Fruit fly (Drosophila melanogaster) whole organism, embryonic: ENCODE data around the gene SMC3.

Experiments
- ATbp ChIP-seq: fragments of 200-800 bp; sonication (Bioruptor generic); optimal IDR thresholded peaks from 2 replicates; lab custom pipeline; 2017; ENCODE audit warnings: missing biosample characterization, mild to moderate bottlenecking, missing genetic modification characterization, missing genetic modification reagents
- Adf1 ChIP-seq: fragments of 200-800 bp; sonication (Bioruptor generic); IDR thresholded peaks from 2 replicates; pipeline ENCODE4 v1.3.6; 2022; ENCODE audit warnings: missing biosample characterization, missing genetic modification characterization
- Aef1 ChIP-seq: fragments of 200-800 bp; sonication (Bioruptor generic); IDR thresholded peaks from 3 replicates; pipeline ENCODE4 v1.3.6; 2022; ENCODE audit warnings: missing biosample characterization, missing genetic modification characterization
- CG10321 ChIP-seq: fragments of 200-800 bp; sonication (Bioruptor generic); IDR thresholded peaks from 2 replicates; pipeline ENCODE4 v1.3.6; 2022; ENCODE audit warnings: missing biosample characterization, missing genetic modification characterization
- CG10543 ChIP-seq: fragments of 200-800 bp; sonication (Bioruptor generic); optimal IDR thresholded peaks from 3 replicates; lab custom pipeline; 2017; ENCODE audit warnings: missing biosample characterization, mild to moderate bottlenecking, missing genetic modification characterization, moderate library complexity
- CG11085 ChIP-seq: fragments of 200-800 bp; sonication (Bioruptor generic); IDR thresholded peaks from 2 replicates; pipeline ENCODE4 v1.3.6; 2022; ENCODE audit warnings: missing biosample characterization, missing genetic modification characterization
- CG1233 ChIP-seq: fragments of 200-800 bp; sonication (Bioruptor generic); optimal IDR thresholded peaks from 4 replicates; lab custom pipeline; 2018; ENCODE audit warnings: missing biosample characterization, mild to moderate bottlenecking, missing genetic modification characterization
- CG13624 ChIP-seq: fragments of 200-800 bp; sonication (Bioruptor generic); optimal IDR thresholded peaks from 2 replicates; lab custom pipeline; 2016; ENCODE audit warnings: missing biosample characterization, missing genetic modification characterization
- CG15601 ChIP-seq: fragments of 200-800 bp; sonication (Bioruptor generic); optimal IDR thresholded peaks from 3 replicates; lab custom pipeline; 2019; ENCODE audit warnings: missing biosample characterization, mild to moderate bottlenecking, missing genetic modification characterization, moderate library complexity
- CG15696 ChIP-seq: fragments of 200-800 bp; sonication (Bioruptor generic); optimal IDR thresholded peaks from 2 replicates; lab custom pipeline; 2019; ENCODE audit warnings: missing biosample characterization, mild to moderate bottlenecking, missing genetic modification characterization, moderate library complexity
- CG1832 ChIP-seq: fragments of 200-800 bp; sonication (Bioruptor generic); optimal IDR thresholded peaks from 2 replicates; lab custom pipeline; 2017; ENCODE audit warnings: missing biosample characterization, mild to moderate bottlenecking, missing genetic modification characterization, inconsistent platforms
- CG18764 ChIP-seq: fragments of 200-800 bp; sonication (Bioruptor generic); optimal IDR thresholded peaks from 3 replicates; lab custom pipeline; 2016; ENCODE audit warnings: missing biosample characterization, missing genetic modification characterization
- CG2120 ChIP-seq: fragments of 200-800 bp; sonication (Bioruptor generic); optimal IDR thresholded peaks from 3 replicates; lab custom pipeline; 2016; ENCODE audit warnings: missing biosample characterization, missing genetic modification characterization
- CG2202 ChIP-seq: fragments of 200-800 bp; sonication (Bioruptor generic); optimal IDR thresholded peaks from 2 replicates; lab custom pipeline; 2018; ENCODE audit warnings: missing biosample characterization, mild to moderate bottlenecking, missing genetic modification characterization
- CG33557 ChIP-seq: fragments of 200-800 bp; sonication (Bioruptor generic); optimal IDR thresholded peaks from 2 replicates; lab custom pipeline; 2019; ENCODE audit warnings: missing biosample characterization, mild to moderate bottlenecking, missing genetic modification characterization, moderate library complexity
- CG34224 ChIP-seq: fragments of 200-800 bp; sonication (Bioruptor generic); IDR thresholded peaks from 3 replicates; pipeline ENCODE4 v1.3.6; 2022; ENCODE audit warnings: missing biosample characterization, missing genetic modification characterization; ENCODE audit not compliant: partially characterized antibody
- CG6791 ChIP-seq: fragments of 200-800 bp; sonication (Bioruptor generic); IDR thresholded peaks from 3 replicates; pipeline ENCODE4 v1.3.6; 2022; ENCODE audit warnings: missing biosample characterization, missing genetic modification characterization; ENCODE audit not compliant: partially characterized antibody
- CG6813 ChIP-seq: fragments of 200-800 bp; sonication (Bioruptor generic); optimal IDR thresholded peaks from 2 replicates; lab custom pipeline; 2017; ENCODE audit warnings: missing biosample characterization, missing genetic modification characterization, mild to moderate bottlenecking, moderate library complexity, missing genetic modification reagents
- CG7357 ChIP-seq: fragments of 200-800 bp; sonication (Bioruptor generic); IDR thresholded peaks from 3 replicates; pipeline ENCODE4 v1.3.6; 2022; ENCODE audit warnings: missing biosample characterization, missing genetic modification characterization
- CG9876 ChIP-seq: fragments of 200-800 bp; sonication (Bioruptor generic); optimal IDR thresholded peaks from 2 replicates; lab custom pipeline; 2016; ENCODE audit warnings: missing biosample characterization, missing genetic modification characterization
- CrebB ChIP-seq: fragments of 200-800 bp; sonication (Bioruptor generic); optimal IDR thresholded peaks from 3 replicates; lab custom pipeline; 2018; ENCODE audit warnings: missing biosample characterization, mild to moderate bottlenecking, missing genetic modification characterization
- Dref ChIP-seq: fragments of 200-800 bp; sonication (Bioruptor generic); IDR thresholded peaks from 2 replicates; pipeline ENCODE4 v1.3.6; 2022; ENCODE audit warnings: missing biosample characterization, missing genetic modification characterization
- E2f2 ChIP-seq: fragments of 200-800 bp; sonication (Bioruptor generic); IDR thresholded peaks from 2 replicates; pipeline ENCODE4 v1.3.6; 2022; ENCODE audit warnings: missing biosample characterization, missing genetic modification characterization
- Eip74EF ChIP-seq, 2 experiments: fragments of 200-800 bp in 1 of 2; fragments of >200 bp in 1 of 2; sonication (Bioruptor generic) in 1 of 2; optimal IDR thresholded peaks; 2 replicates each; lab custom pipeline; 2017 to 2019; ENCODE audit warnings: missing biosample characterization in 2 of 2, missing genetic modification characterization in 2 of 2, mild to moderate bottlenecking in 1 of 2, moderate library complexity in 1 of 2
- Ets65A ChIP-seq: fragments of 200-800 bp; sonication (Bioruptor generic); peaks from one replicate; lab custom pipeline; 2016; ENCODE audit warnings: missing biosample characterization, missing genetic modification characterization
- Gug ChIP-seq: fragments of 200-800 bp; sonication (Bioruptor generic); IDR thresholded peaks from 4 replicates; pipeline ENCODE4 v1.3.6; 2022; ENCODE audit warnings: missing biosample characterization, missing genetic modification characterization
- Hr78 ChIP-seq, 2 experiments: fragments of 200-800 bp in 1 of 2; fragments of >200 bp in 1 of 2; sonication (Bioruptor generic) in 1 of 2; optimal IDR thresholded peaks; 2 replicates each; lab custom pipeline; 2017 to 2019; ENCODE audit warnings: missing biosample characterization in 2 of 2, missing genetic modification characterization in 2 of 2, mild to moderate bottlenecking in 1 of 2, moderate library complexity in 1 of 2
- Lim3 ChIP-seq: fragments of 200-800 bp; sonication (Bioruptor generic); IDR thresholded peaks from 2 replicates; pipeline ENCODE4 v1.3.6; 2022; ENCODE audit warnings: missing biosample characterization, missing genetic modification characterization
- Med ChIP-seq: fragments of 200-800 bp; sonication (Bioruptor generic); peaks from one replicate; lab custom pipeline; 2016; ENCODE audit warnings: missing biosample characterization, missing genetic modification characterization, mild to moderate bottlenecking, inconsistent platforms, moderate library complexity
- NfI ChIP-seq: fragments of 200-800 bp; sonication (Bioruptor generic); optimal IDR thresholded peaks from 3 replicates; lab custom pipeline; 2018; ENCODE audit warnings: missing biosample characterization, mild to moderate bottlenecking, missing genetic modification characterization, moderate library complexity
- Oli ChIP-seq: fragments of 200-800 bp; sonication (Bioruptor generic); optimal IDR thresholded peaks from 2 replicates; lab custom pipeline; 2018; ENCODE audit warnings: missing biosample characterization, mild to moderate bottlenecking, missing genetic modification characterization, moderate library complexity
- Pdp1 ChIP-seq, 2 experiments: fragments of 200-800 bp; sonication (Bioruptor generic); optimal IDR thresholded peaks; 3 replicates each; lab custom pipeline; 2016; ENCODE audit warnings: missing biosample characterization in 2 of 2, missing genetic modification characterization in 2 of 2, mild to moderate bottlenecking in 1 of 2, moderate library complexity in 1 of 2
- Sry-β ChIP-seq: fragments of 200-800 bp; sonication (Bioruptor generic); optimal IDR thresholded peaks from 2 replicates; lab custom pipeline; 2018; ENCODE audit warnings: missing biosample characterization, mild to moderate bottlenecking, missing genetic modification characterization, moderate library complexity
- bbx ChIP-seq: fragments of 200-800 bp; sonication (Bioruptor generic); IDR thresholded peaks from 2 replicates; pipeline ENCODE4 v1.3.6; 2022; ENCODE audit warnings: missing biosample characterization, missing genetic modification characterization; ENCODE audit not compliant: partially characterized antibody
- crol ChIP-seq: fragments of 200-800 bp; sonication (Bioruptor generic); IDR thresholded peaks from 2 replicates; pipeline ENCODE4 v1.3.6; 2022; ENCODE audit warnings: missing biosample characterization, missing genetic modification characterization
- dan ChIP-seq: fragments of 200-800 bp; sonication (Bioruptor generic); IDR thresholded peaks from 2 replicates; pipeline ENCODE4 v1.3.6; 2022; ENCODE audit warnings: missing biosample characterization, missing genetic modification characterization
- dmrt11E ChIP-seq: fragments of 200-800 bp; sonication (Bioruptor generic); optimal IDR thresholded peaks from 3 replicates; lab custom pipeline; 2018; ENCODE audit warnings: missing biosample characterization, mild to moderate bottlenecking, missing genetic modification characterization, moderate library complexity
- exex ChIP-seq: fragments of 200-800 bp; sonication (Bioruptor generic); optimal IDR thresholded peaks from 4 replicates; lab custom pipeline; 2018; ENCODE audit warnings: missing biosample characterization, mild to moderate bottlenecking, missing genetic modification characterization, moderate library complexity
- hbn ChIP-seq: fragments of 200-800 bp; sonication (Bioruptor generic); IDR thresholded peaks from 2 replicates; pipeline ENCODE4 v1.3.6; 2022; ENCODE audit warnings: missing biosample characterization, missing genetic modification characterization; ENCODE audit not compliant: partially characterized antibody
- ken ChIP-seq: fragments of 200-800 bp; sonication (Bioruptor generic); IDR thresholded peaks from 3 replicates; pipeline ENCODE4 v1.3.6; 2022; ENCODE audit warnings: missing biosample characterization, missing genetic modification characterization
- kni ChIP-seq: fragments of 200-800 bp; sonication (Bioruptor generic); optimal IDR thresholded peaks from 3 replicates; lab custom pipeline; 2017; ENCODE audit warnings: mild to moderate bottlenecking, missing biosample characterization, missing genetic modification reagents, missing genetic modification characterization
- mirr ChIP-seq: fragments of 200-800 bp; sonication (Bioruptor generic); optimal IDR thresholded peaks from 3 replicates; lab custom pipeline; 2018; ENCODE audit warnings: missing biosample characterization, mild to moderate bottlenecking, missing genetic modification characterization
- nom ChIP-seq: fragments of 200-800 bp; sonication (Bioruptor generic); optimal IDR thresholded peaks from 2 replicates; lab custom pipeline; 2017; ENCODE audit warnings: missing biosample characterization, missing genetic modification characterization, mild to moderate bottlenecking, moderate library complexity, missing genetic modification reagents
- psq ChIP-seq: fragments of 200-800 bp; sonication (Bioruptor generic); optimal IDR thresholded peaks from 2 replicates; lab custom pipeline; 2017; ENCODE audit warnings: missing biosample characterization, missing genetic modification characterization
- sisA ChIP-seq: fragments of 200-800 bp; sonication (Bioruptor generic); IDR thresholded peaks from 2 replicates; pipeline ENCODE4 v1.3.6; 2022; ENCODE audit warnings: missing biosample characterization, missing genetic modification characterization
- so ChIP-seq: fragments of 200-800 bp; sonication (Bioruptor generic); IDR thresholded peaks from 3 replicates; pipeline ENCODE4 v1.3.6; 2022; ENCODE audit warnings: missing biosample characterization, missing genetic modification characterization
- tna ChIP-seq: fragments of 200-800 bp; sonication (Bioruptor generic); IDR thresholded peaks from 2 replicates; pipeline ENCODE4 v1.3.6; 2022; ENCODE audit warnings: missing biosample characterization, missing genetic modification characterization; ENCODE audit not compliant: partially characterized antibody
- vvl ChIP-seq: fragments of 200-800 bp; sonication (Bioruptor generic); IDR thresholded peaks from 2 replicates; pipeline ENCODE4 v1.3.6; 2022; ENCODE audit warnings: missing biosample characterization, missing genetic modification characterization
- zen2 ChIP-seq: fragments of 200-800 bp; sonication (Bioruptor generic); IDR thresholded peaks from 3 replicates; pipeline ENCODE4 v1.3.6; 2022; ENCODE audit warnings: missing biosample characterization, missing genetic modification characterization; ENCODE audit not compliant: partially characterized antibody

The SMC3 gene

DNA sequence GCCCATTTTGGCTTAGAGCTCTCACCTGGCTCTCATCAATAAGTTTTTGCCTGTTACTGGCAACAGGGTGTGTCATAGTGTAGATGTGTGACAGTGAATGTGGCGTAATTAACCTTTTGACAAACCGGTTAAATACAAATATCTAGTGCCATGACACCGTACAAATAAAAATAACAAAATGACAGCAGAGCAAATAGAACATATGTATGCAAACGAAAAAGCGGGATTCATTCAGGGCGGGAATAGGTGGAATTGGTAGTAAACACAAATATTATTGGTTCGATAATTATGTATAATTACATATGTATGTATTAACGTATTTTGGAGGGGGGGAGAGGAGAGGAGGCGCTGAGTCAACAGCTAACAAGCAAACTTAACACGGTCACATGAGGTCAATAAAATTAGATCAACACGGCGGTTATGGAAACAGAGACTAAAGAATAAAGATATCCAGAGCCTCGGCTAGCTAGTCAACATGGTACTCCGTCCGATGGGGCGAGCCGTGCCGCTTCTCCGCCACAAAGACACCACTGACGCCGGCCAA lies 3.1 kb upstream of the SMC3 start (continued):
- peak in 1 of 2 experiments; percentile 10 for TF ChIP-seq Pdp1 (GFP tag; optimal IDR thresholded peaks at IDR 0.05; lab: Kevin White, UChicago)
- TF ChIP-seq Oli, result no peak
- TF ChIP-seq CG18764 (GFP tag; lab: Kevin White, UChicago), result no peak
- TF ChIP-seq Med (GFP tag; lab: Kevin White, UChicago), result peak; percentile 21
- no peak for TF ChIP-seq E2f2 (GFP tag; lab: Robert Waterston, UW)
- TF ChIP-seq dmrt11E (tag; lab: Kevin White, UChicago), result peak; percentile 13
- TF ChIP-seq CG15696, result peak; percentile 6
- no peak for TF ChIP-seq Aef1 (GFP tag; lab: Robert Waterston, UW)
- no peak for TF ChIP-seq ken
- no peak for TF ChIP-seq CG10321 (GFP tag; lab: Robert Waterston, UW)
- TF ChIP-seq kni (GFP tag; lab: Kevin White, UChicago), result peak; percentile 36
- TF ChIP-seq bbx (GFP tag; lab: Robert Waterston, UW), result no peak
- no peak for TF ChIP-seq Lim3 (GFP tag; lab: Robert Waterston, UW)
- peak in 1 of 2 experiments; percentile 89 for TF ChIP-seq Hr78 (GFP tag; optimal IDR thresholded peaks at IDR 0.05; lab: Kevin White, UChicago)
- TF ChIP-seq Adf1, result no peak
- TF ChIP-seq CG1233 (GFP tag; lab: Kevin White, UChicago), result no peak
- TF ChIP-seq tna (GFP tag; lab: Robert Waterston, UW), result no peak
- TF ChIP-seq CG11085, result no peak
- no peak for TF ChIP-seq nom (GFP tag; lab: Kevin White, UChicago)
- no peak for TF ChIP-seq CG6791
- TF ChIP-seq ATbp (GFP tag; lab: Kevin White, UChicago), result peak; percentile 20
- no peak for TF ChIP-seq zen2 (GFP tag; lab: Robert Waterston, UW)
- TF ChIP-seq crol (GFP tag; lab: Robert Waterston, UW), result peak; percentile 35; the same call in 1 of the 2 replicates
- no peak for TF ChIP-seq CG1832
- peak; percentile 28 for TF ChIP-seq CG33557 (GFP tag; lab: Kevin White, UChicago)
- peak; percentile 10 for TF ChIP-seq CrebB (tag; lab: Kevin White, UChicago)
- peak; percentile 27 for TF ChIP-seq CG15601 (tag; lab: Kevin White, UChicago)
- TF ChIP-seq CG2202, result peak; percentile 1
- TF ChIP-seq CG10543 (GFP tag; lab: Kevin White, UChicago), result peak; percentile 23
- no peak for TF ChIP-seq CG34224 (GFP tag; lab: Robert Waterston, UW)
- TF ChIP-seq dan (GFP tag; lab: Robert Waterston, UW), result no peak
- TF ChIP-seq CG2120, result peak; percentile 11
- peak; percentile 9 for TF ChIP-seq exex (tag; lab: Kevin White, UChicago)
- no peak for TF ChIP-seq CG13624
- no peak for TF ChIP-seq mirr
- TF ChIP-seq psq (GFP tag; lab: Kevin White, UChicago), result no peak
- no peak for TF ChIP-seq CG6813 (GFP tag; lab: Kevin White, UChicago)
- no peak for TF ChIP-seq so (GFP tag; lab: Robert Waterston, UW)
- TF ChIP-seq Sry-β (GFP tag; lab: Kevin White, UChicago), result no peak
- TF ChIP-seq CG7357 (GFP tag; lab: Robert Waterston, UW), result no peak
- no peak for TF ChIP-seq hbn
- no peak for TF ChIP-seq vvl (GFP tag; lab: Robert Waterston, UW)
- TF ChIP-seq Gug (GFP tag; lab: Robert Waterston, UW), result no peak
- TF ChIP-seq CG9876 (GFP tag; lab: Kevin White, UChicago), result no peak
- TF ChIP-seq NfI (GFP tag; lab: Kevin White, UChicago), result no peak
- TF ChIP-seq Ets65A, result peak; percentile 56
- TF ChIP-seq sisA, result no peak
- TF ChIP-seq Eip74EF (GFP tag; optimal IDR thresholded peaks at IDR 0.05; lab: Kevin White, UChicago), result peak in 1 of 2 experiments; percentile 0
- no peak for TF ChIP-seq Dref (GFP tag; lab: Robert Waterston, UW)
